Fruit fly (Drosophila melanogaster) whole organism, embryonic: ENCODE results near the gene CG6465.

Source experiments
- CG1024 ChIP-seq: fragments of 200-800 bp; sonication (Bioruptor generic); IDR thresholded peaks from 2 replicates; pipeline ENCODE4 v1.3.6; 2022; ENCODE audit warnings: missing biosample characterization, missing genetic modification characterization
- CG10431 ChIP-seq: fragments of 200-800 bp; sonication (Bioruptor generic); optimal IDR thresholded peaks from 3 replicates; lab custom pipeline; 2018; ENCODE audit warnings: missing biosample characterization, mild to moderate bottlenecking, missing genetic modification characterization
- CG10654 ChIP-seq: fragments of 200-800 bp; sonication (Bioruptor generic); optimal IDR thresholded peaks from 2 replicates; lab custom pipeline; 2016; ENCODE audit warnings: missing biosample characterization, missing genetic modification characterization
- CG12942 ChIP-seq: fragments of 200-800 bp; sonication (Bioruptor generic); optimal IDR thresholded peaks from 3 replicates; lab custom pipeline; 2016; ENCODE audit warnings: missing biosample characterization, missing genetic modification characterization
- CG13624 ChIP-seq: fragments of 200-800 bp; sonication (Bioruptor generic); optimal IDR thresholded peaks from 2 replicates; lab custom pipeline; 2016; ENCODE audit warnings: missing biosample characterization, missing genetic modification characterization
- CG14050 ChIP-seq: fragments of 200-800 bp; sonication (Bioruptor generic); IDR thresholded peaks from 3 replicates; pipeline ENCODE4 v1.3.6; 2022; ENCODE audit warnings: missing biosample characterization, missing genetic modification characterization
- CG15011 ChIP-seq: fragments of 200-800 bp; sonication (Bioruptor generic); optimal IDR thresholded peaks from 3 replicates; lab custom pipeline; 2018; ENCODE audit warnings: missing biosample characterization, mild to moderate bottlenecking, missing genetic modification characterization
- CG1602 ChIP-seq: fragments of 200-800 bp; sonication (Bioruptor generic); optimal IDR thresholded peaks from 3 replicates; lab custom pipeline; 2016; ENCODE audit warnings: missing biosample characterization, missing genetic modification characterization
- CG17361 ChIP-seq: fragments of 200-800 bp; sonication (Bioruptor generic); IDR thresholded peaks from 3 replicates; pipeline ENCODE4 v1.3.6; 2022; ENCODE audit warnings: missing biosample characterization, missing genetic modification characterization
- CG3065 ChIP-seq: fragments of 200-800 bp; sonication (Bioruptor generic); optimal IDR thresholded peaks from 2 replicates; lab custom pipeline; 2016; ENCODE audit warnings: missing biosample characterization, missing genetic modification characterization
- CG33213 ChIP-seq: fragments of 200-800 bp; sonication (Bioruptor generic); optimal IDR thresholded peaks from 3 replicates; lab custom pipeline; 2016; ENCODE audit warnings: missing biosample characterization, missing genetic modification characterization
- CG3726 ChIP-seq: fragments of 200-800 bp; sonication (Bioruptor generic); IDR thresholded peaks from 3 replicates; pipeline ENCODE4, ENCODE4 v1.3.6; 2022; ENCODE audit warnings: missing biosample characterization, missing genetic modification characterization
- CG43689 ChIP-seq: fragments of 200-800 bp; sonication (Bioruptor generic); IDR thresholded peaks from 2 replicates; pipeline ENCODE4 v1.3.6; 2022; ENCODE audit warnings: missing biosample characterization, missing genetic modification characterization
- CG4404 ChIP-seq: fragments of 200-800 bp; sonication (Bioruptor generic); IDR thresholded peaks from 2 replicates; pipeline ENCODE4 v1.3.6; 2022; ENCODE audit warnings: missing biosample characterization, missing genetic modification characterization
- CG6791 ChIP-seq: fragments of 200-800 bp; sonication (Bioruptor generic); IDR thresholded peaks from 3 replicates; pipeline ENCODE4 v1.3.6; 2022; ENCODE audit warnings: missing biosample characterization, missing genetic modification characterization; ENCODE audit not compliant: partially characterized antibody
- CG7987 ChIP-seq: fragments of 200-800 bp; sonication (Bioruptor generic); optimal IDR thresholded peaks from 2 replicates; lab custom pipeline; 2018; ENCODE audit warnings: missing biosample characterization, mild to moderate bottlenecking, missing genetic modification characterization, moderate library complexity
- CG8924 ChIP-seq: fragments of 200-800 bp; optimal IDR thresholded peaks from 3 replicates; lab custom pipeline; 2019; ENCODE audit warnings: missing biosample characterization, mild to moderate bottlenecking, missing genetic modification characterization, moderate library complexity
- CG9932 ChIP-seq: fragments of 200-800 bp; sonication (Bioruptor generic); IDR thresholded peaks from 2 replicates; pipeline ENCODE4 v1.3.6; 2022; ENCODE audit warnings: missing biosample characterization, missing genetic modification characterization
- Chrac-16 ChIP-seq: fragments of 200-800 bp; sonication (Bioruptor generic); optimal IDR thresholded peaks from 3 replicates; lab custom pipeline; 2016; ENCODE audit warnings: missing biosample characterization, missing genetic modification characterization
- D19B ChIP-seq: fragments of 200-800 bp; sonication (Bioruptor generic); optimal IDR thresholded peaks from 2 replicates; lab custom pipeline; 2017; ENCODE audit warnings: missing biosample characterization, mild to moderate bottlenecking, missing genetic modification characterization
- GATAe ChIP-seq: fragments of 200-800 bp; sonication (Bioruptor generic); conservative IDR thresholded peaks from 2 replicates; pipeline ENCODE4 v1.3.6; 2022; ENCODE audit warnings: missing biosample characterization, missing genetic modification characterization
- HLH3B ChIP-seq: fragments of 200-800 bp; sonication (Bioruptor generic); IDR thresholded peaks from 2 replicates; pipeline ENCODE4 v1.3.6; 2022; ENCODE audit warnings: missing biosample characterization, missing genetic modification characterization
- HLH54F ChIP-seq: fragments of 200-800 bp; sonication (Bioruptor generic); optimal IDR thresholded peaks from 3 replicates; lab custom pipeline; 2016; ENCODE audit warnings: missing biosample characterization, missing genetic modification characterization
- Lpt ChIP-seq: fragments of >200 bp; optimal IDR thresholded peaks from 2 replicates; lab custom pipeline; 2018; ENCODE audit warnings: missing biosample characterization, missing genetic modification characterization
- MBD-R2 ChIP-seq: fragments of 200-800 bp; sonication (Bioruptor generic); IDR thresholded peaks from 2 replicates; pipeline ENCODE4 v1.3.6; 2022; ENCODE audit warnings: missing biosample characterization, missing genetic modification characterization
- MTF-1 ChIP-seq: fragments of 200-800 bp; sonication (Bioruptor generic); optimal IDR thresholded peaks from 2 replicates; lab custom pipeline; 2018; ENCODE audit warnings: missing biosample characterization, mild to moderate bottlenecking, missing genetic modification characterization, borderline replicate concordance
- Med ChIP-seq: fragments of 200-800 bp; sonication (Bioruptor generic); peaks from one replicate; lab custom pipeline; 2016; ENCODE audit warnings: missing biosample characterization, missing genetic modification characterization, mild to moderate bottlenecking, inconsistent platforms, moderate library complexity
- NC2β ChIP-seq: fragments of 200-800 bp; sonication (Bioruptor generic); optimal IDR thresholded peaks from 2 replicates; lab custom pipeline; 2016; ENCODE audit warnings: missing biosample characterization, missing genetic modification characterization
- Rfx ChIP-seq: fragments of 200-800 bp; sonication (Bioruptor generic); IDR thresholded peaks from 2 replicates; pipeline ENCODE4 v1.3.6; 2022; ENCODE audit warnings: missing biosample characterization, missing genetic modification characterization
- Side ChIP-seq: fragments of 200-800 bp; sonication (Bioruptor generic); optimal IDR thresholded peaks from 2 replicates; lab custom pipeline; 2016; ENCODE audit warnings: missing biosample characterization, missing genetic modification characterization
- Sin3A ChIP-seq: fragments of >200 bp; optimal IDR thresholded peaks from 2 replicates; lab custom pipeline; 2018
- ash1 ChIP-seq: fragments of 200-800 bp; sonication (Bioruptor generic); optimal IDR thresholded peaks from 2 replicates; lab custom pipeline; 2018; ENCODE audit warnings: missing biosample characterization, mild to moderate bottlenecking, missing genetic modification characterization
- ato ChIP-seq: fragments of 200-800 bp; sonication (Bioruptor generic); IDR thresholded peaks from 2 replicates; pipeline ENCODE4 v1.3.6; 2022; ENCODE audit warnings: missing biosample characterization, missing genetic modification characterization; ENCODE audit not compliant: partially characterized antibody
- chif ChIP-seq, 2 experiments: fragments of 200-800 bp; sonication (Bioruptor generic); optimal IDR thresholded peaks; 3 replicates each; lab custom pipeline; 2016; ENCODE audit warnings: missing biosample characterization in 2 of 2, missing genetic modification characterization in 2 of 2
- dati ChIP-seq: fragments of 200-800 bp; sonication (Bioruptor generic); IDR thresholded peaks from 2 replicates; pipeline ENCODE4 v1.3.6; 2022; ENCODE audit warnings: missing biosample characterization, missing genetic modification characterization
- disco-r ChIP-seq: fragments of 200-800 bp; sonication (Bioruptor generic); optimal IDR thresholded peaks from 2 replicates; lab custom pipeline; 2016; ENCODE audit warnings: missing biosample characterization, missing genetic modification characterization
- en ChIP-seq: fragments of 200-800 bp; sonication (Bioruptor generic); optimal IDR thresholded peaks from 2 replicates; lab custom pipeline; 2016; ENCODE audit warnings: missing biosample characterization, missing genetic modification characterization
- fd3F ChIP-seq: fragments of 200-800 bp; sonication (Bioruptor generic); optimal IDR thresholded peaks from 2 replicates; lab custom pipeline; 2018; ENCODE audit warnings: missing biosample characterization, mild to moderate bottlenecking, missing genetic modification characterization, moderate library complexity
- gem ChIP-seq: fragments of 200-800 bp; sonication (Bioruptor generic); optimal IDR thresholded peaks from 2 replicates; lab custom pipeline; 2019; ENCODE audit warnings: missing biosample characterization, mild to moderate bottlenecking, missing genetic modification characterization, moderate library complexity
- gro ChIP-seq: fragments of 200-800 bp; sonication (Bioruptor generic); optimal IDR thresholded peaks from 2 replicates; lab custom pipeline; 2016; ENCODE audit warnings: missing biosample characterization, missing genetic modification characterization
- her ChIP-seq: fragments of 200-800 bp; sonication (Bioruptor generic); optimal IDR thresholded peaks from 2 replicates; lab custom pipeline; 2016; ENCODE audit warnings: missing biosample characterization, missing genetic modification characterization
- lov ChIP-seq, 2 experiments: fragments of 200-800 bp in 1 of 2; fragments of >200 bp in 1 of 2; sonication (Bioruptor generic) in 1 of 2; IDR thresholded peaks in 1 of 2; optimal IDR thresholded peaks in 1 of 2; 2 replicates in 1 of 2; 3 replicates in 1 of 2; pipeline versions ENCODE4 v1.3.6 to Lab custom; 2017 to 2022; ENCODE audit warnings: missing biosample characterization in 1 of 2, missing genetic modification characterization in 1 of 2
- nau ChIP-seq: fragments of 200-800 bp; sonication (Bioruptor generic); optimal IDR thresholded peaks from 3 replicates; lab custom pipeline; 2017; ENCODE audit warnings: missing biosample characterization, mild to moderate bottlenecking, missing genetic modification characterization, missing genetic modification reagents
- otp ChIP-seq: fragments of 200-800 bp; sonication (Bioruptor generic); IDR thresholded peaks from 3 replicates; pipeline ENCODE4, ENCODE4 v1.3.6; 2022; ENCODE audit warnings: missing biosample characterization, missing genetic modification characterization
- pb ChIP-seq: fragments of 200-800 bp; sonication (Bioruptor generic); optimal IDR thresholded peaks from 3 replicates; lab custom pipeline; 2016; ENCODE audit warnings: missing biosample characterization, missing genetic modification characterization
- rib ChIP-seq: fragments of 200-800 bp; sonication (Bioruptor generic); IDR thresholded peaks from 2 replicates; pipeline ENCODE4 v1.3.6; 2022; ENCODE audit warnings: missing biosample characterization, missing genetic modification characterization
- sisA ChIP-seq: fragments of 200-800 bp; sonication (Bioruptor generic); IDR thresholded peaks from 2 replicates; pipeline ENCODE4 v1.3.6; 2022; ENCODE audit warnings: missing biosample characterization, missing genetic modification characterization
- sob ChIP-seq: fragments of 200-800 bp; sonication (Bioruptor generic); IDR thresholded peaks from 2 replicates; pipeline ENCODE4 v1.3.6; 2022; ENCODE audit warnings: missing biosample characterization, missing genetic modification characterization
- tup ChIP-seq: fragments of 200-800 bp; sonication (Bioruptor generic); optimal IDR thresholded peaks from 2 replicates; lab custom pipeline; 2016; ENCODE audit warnings: missing biosample characterization, mild to moderate bottlenecking, missing genetic modification characterization, moderate library complexity
- vnd ChIP-seq: fragments of 200-800 bp; sonication (Bioruptor generic); IDR thresholded peaks from 3 replicates; pipeline ENCODE4 v1.3.6; 2022; ENCODE audit warnings: missing biosample characterization, missing genetic modification characterization; ENCODE audit not compliant: partially characterized antibody
- z ChIP-seq: fragments of 200-800 bp; sonication (Bioruptor generic); IDR thresholded peaks from 3 replicates; pipeline ENCODE4 v1.3.6; 2022; ENCODE audit warnings: missing biosample characterization, missing genetic modification characterization
- zen ChIP-seq: fragments of 200-800 bp; sonication (Bioruptor generic); optimal IDR thresholded peaks from 3 replicates; lab custom pipeline; 2018; ENCODE audit warnings: missing biosample characterization, mild to moderate bottlenecking, missing genetic modification characterization, moderate library complexity

The CG6465 gene

DNA sequence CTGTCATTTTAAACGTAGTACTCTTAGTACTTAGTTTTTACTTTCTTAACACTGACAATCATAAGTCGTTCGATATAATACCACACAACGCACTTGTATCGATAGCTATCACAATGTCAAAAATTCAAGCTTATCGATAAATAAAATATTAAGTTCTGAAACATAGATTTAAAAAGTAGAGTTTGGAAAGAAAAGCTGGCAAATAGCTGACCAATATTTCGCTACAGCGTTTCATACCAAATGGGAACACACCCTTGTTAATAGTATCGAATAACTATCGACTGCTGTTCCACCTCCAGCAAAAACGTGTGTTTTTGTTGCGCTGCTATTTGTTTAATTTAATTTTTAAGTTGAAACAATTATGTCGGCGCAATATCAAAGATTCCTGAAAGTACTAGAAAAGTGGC, 19.3 kb upstream of the CG6465 start, which contains the start of the genes pug, CG14683 and CG46459 (continued):
- TF ChIP-seq Rfx (peak; percentile 63), CG1024 (no peak), Side (GFP tag; lab: Kevin White, UChicago) (peak; percentile 60), CG10654 (peak; percentile 36), zen (tag; lab: Kevin White, UChicago) (peak; percentile 54), CG15011 (GFP tag; lab: Kevin White, UChicago) (no peak), sisA (GFP tag; lab: Robert Waterston, UW) (0 out of 2 replicates have a peak, but pooled peaks have one; percentile 6), pb (GFP tag; lab: Kevin White, UChicago) (no peak), CG33213 (GFP tag; lab: Kevin White, UChicago) (no peak), lov (optimal IDR thresholded peaks at IDR 0.05; lab: Kevin White, UChicago) (no peak), lov (GFP tag; IDR thresholded peaks at IDR 0.05; lab: Robert Waterston, UW) (no peak), dati (GFP tag; lab: Robert Waterston, UW) (no peak), CG4404 (GFP tag; lab: Robert Waterston, UW) (no peak), CG3065 (GFP tag; lab: Kevin White, UChicago) (no peak), gro (peak; percentile 70), CG17361 (GFP tag; lab: Robert Waterston, UW) (no peak), z (GFP tag; lab: Robert Waterston, UW) (no peak), CG3726 (no peak), vnd (peak; percentile 97), CG14050 (GFP tag; lab: Robert Waterston, UW) (no peak), CG12942 (GFP tag; lab: Kevin White, UChicago) (peak; percentile 4), CG13624 (GFP tag; lab: Kevin White, UChicago) (peak; percentile 62), MBD-R2 (GFP tag; lab: Robert Waterston, UW) (peak; percentile 35; the same call in 1 of the 2 replicates), ato (GFP tag; lab: Robert Waterston, UW) (peak; percentile 90), sob (GFP tag; lab: Robert Waterston, UW) (peak; percentile 65), nau (GFP tag; lab: Kevin White, UChicago) (no peak), Med (GFP tag; lab: Kevin White, UChicago) (peak; percentile 97), Sin3A (peak; percentile 29), Chrac-16 (GFP tag; lab: Kevin White, UChicago) (peak; percentile 8), D19B (GFP tag; lab: Kevin White, UChicago) (no peak), her (GFP tag; lab: Kevin White, UChicago) (peak; percentile 46), tup (GFP tag; lab: Kevin White, UChicago) (no peak), HLH3B (no peak), gem (tag; lab: Kevin White, UChicago) (peak; percentile 49), CG7987 (GFP tag; lab: Kevin White, UChicago) (no peak), CG1602 (peak; percentile 29), en (peak; percentile 20), fd3F (GFP tag; lab: Kevin White, UChicago) (no peak), disco-r (no peak), HLH54F (peak; percentile 48), ash1 (no peak), NC2β (GFP tag; lab: Kevin White, UChicago) (peak; percentile 2), rib (no peak), CG43689 (GFP tag; lab: Robert Waterston, UW) (no peak), Lpt (GFP tag; lab: Kevin White, UChicago) (no peak), chif (GFP tag; optimal IDR thresholded peaks at IDR 0.05; lab: Kevin White, UChicago) (peak in 1 of 2 experiments; percentile 21), CG9932 (GFP tag; lab: Robert Waterston, UW) (peak; percentile 70), otp (GFP tag; lab: Robert Waterston, UW) (no peak), GATAe (no peak), CG8924 (tag; lab: Kevin White, UChicago) (peak; percentile 15), CG6791 (GFP tag; lab: Robert Waterston, UW) (peak; percentile 92), MTF-1 (GFP tag; lab: Kevin White, UChicago) (no peak), CG10431 (GFP tag; lab: Kevin White, UChicago) (no peak)
